Worm (Caenorhabditis elegans) whole organism, mixed stage, embryonic: Measurements from ENCODE around the gene skr-20.

ENCODE experiments used
- bed-3 ChIP-seq: fragments of 200-800 bp; sonication (Bioruptor generic); optimal IDR thresholded peaks from 3 replicates; lab custom pipeline; 2018; ENCODE audit warnings: mild to moderate bottlenecking, missing genetic modification characterization, moderate library complexity, missing compliant biosample characterization
- ceh-83 ChIP-seq: fragments of 200-800 bp; sonication (Bioruptor generic); optimal IDR thresholded peaks from 2 replicates; lab custom pipeline; 2018; ENCODE audit warnings: mild to moderate bottlenecking, missing genetic modification characterization, missing compliant biosample characterization
- ces-1 ChIP-seq: fragments of 150-350 bp; optimal IDR thresholded peaks from 2 replicates; lab custom pipeline; 2014; ENCODE audit warnings: missing biosample characterization, missing genetic modification reagents, missing genetic modification characterization
- lsy-2 ChIP-seq: fragments of 150-350 bp; optimal IDR thresholded peaks from 2 replicates; lab custom pipeline; 2014; ENCODE audit warnings: missing biosample characterization, missing genetic modification characterization
- nhr-237 ChIP-seq: fragments of 150-350 bp; optimal IDR thresholded peaks from 2 replicates; lab custom pipeline; 2014; ENCODE audit warnings: missing biosample characterization, missing genetic modification characterization
- nhr-28 ChIP-seq: fragments of 150-350 bp; optimal IDR thresholded peaks from 2 replicates; lab custom pipeline; 2014; ENCODE audit warnings: missing biosample characterization, missing genetic modification characterization
- nhr-76 ChIP-seq: sonication (generic microtip); optimal IDR thresholded peaks from 2 replicates; lab custom pipeline; 2017; ENCODE audit warnings: missing biosample characterization, missing genetic modification characterization
- pha-4 ChIP-seq: fragments of 150-350 bp; optimal IDR thresholded peaks from 2 replicates; lab custom pipeline; 2018; ENCODE audit warnings: missing biosample characterization, missing genetic modification reagents, missing genetic modification characterization
- snpc-4 ChIP-seq: fragments of 150-350 bp; optimal IDR thresholded peaks from 2 replicates; lab custom pipeline; 2014; ENCODE audit warnings: missing biosample characterization, missing genetic modification characterization
- tbx-8 ChIP-seq: fragments of 200-800 bp; sonication (Bioruptor generic); optimal IDR thresholded peaks from 2 replicates; lab custom pipeline; 2018; ENCODE audit warnings: mild to moderate bottlenecking, missing genetic modification characterization, moderate library complexity, missing compliant biosample characterization
- unc-62 ChIP-seq: fragments of 150-350 bp; optimal IDR thresholded peaks from 2 replicates; lab custom pipeline; 2014; ENCODE audit warnings: missing biosample characterization, missing genetic modification reagents, missing genetic modification characterization
- ztf-11 ChIP-seq: fragments of 150-350 bp; optimal IDR thresholded peaks from 2 replicates; lab custom pipeline; 2014; ENCODE audit warnings: missing biosample characterization, missing genetic modification characterization

DNA sequence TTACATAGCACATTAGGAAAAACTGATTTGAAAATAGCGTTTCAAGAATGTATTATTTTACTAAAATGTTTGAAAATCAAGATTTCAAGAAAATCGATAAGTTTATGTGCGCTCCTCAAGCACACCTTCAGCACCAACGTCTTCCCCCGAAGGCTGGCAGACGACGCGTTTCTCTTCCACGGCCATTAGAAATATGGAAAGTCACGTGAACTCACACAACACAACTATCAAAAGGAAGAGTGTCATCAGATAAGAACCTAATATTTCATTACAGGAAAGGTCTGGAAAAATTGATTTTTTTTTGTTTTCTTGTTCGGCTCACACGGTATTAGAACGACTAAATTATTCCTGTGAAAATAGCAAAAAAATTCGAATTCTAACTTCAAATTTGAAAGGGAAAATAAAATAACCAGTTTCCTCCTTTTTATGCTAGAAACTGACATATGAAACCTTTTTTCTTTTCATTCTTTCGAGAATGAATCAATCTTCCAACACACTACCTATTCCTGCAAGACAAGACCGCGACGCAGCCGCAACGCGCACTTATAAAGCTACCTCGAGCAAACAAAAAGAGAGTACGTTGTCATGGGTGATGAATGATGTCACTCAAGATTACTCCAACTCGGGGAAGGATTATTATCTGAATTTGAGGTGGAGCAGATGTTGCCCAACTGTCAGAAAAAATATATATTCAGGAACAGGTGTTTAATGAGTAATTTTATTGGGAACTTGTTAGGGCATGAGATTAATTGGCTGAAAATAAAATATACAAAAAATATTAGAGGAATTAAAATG lies 2.0 kb upstream of the skr-20 start:
- TF ChIP-seq nhr-237 (tag; lab: Kevin White, UChicago) (no peak), bed-3 (GFP tag; lab: Kevin White, UChicago) (no peak), ceh-83 (GFP tag; lab: Kevin White, UChicago) (no peak), pha-4 (tag; lab: Kevin White, UChicago) (no peak), ces-1 (GFP tag; lab: Kevin White, UChicago) (no peak), unc-62 (peak; percentile 64), ztf-11 (tag; lab: Kevin White, UChicago) (no peak), snpc-4 (tag; lab: Kevin White, UChicago) (no peak), lsy-2 (tag; lab: Kevin White, UChicago) (no peak), nhr-28 (no peak), tbx-8 (GFP tag; lab: Kevin White, UChicago) (no peak), nhr-76 (no peak)
